Fruit fly (Drosophila melanogaster) Kc167 (cell line): ENCODE data around the gene CG16772.

ENCODE experiments used
- Myc ChIP-seq: fragments of >200 bp; optimal IDR thresholded peaks from 2 replicates; lab custom pipeline; 2017; ENCODE audit warnings: missing external identifiers
- Sin3A ChIP-seq: fragments of >200 bp; optimal IDR thresholded peaks from 2 replicates; lab custom pipeline; 2018; ENCODE audit warnings: missing external identifiers
- h ChIP-seq: fragments of >200 bp; optimal IDR thresholded peaks from 3 replicates; lab custom pipeline; 2018; ENCODE audit warnings: missing external identifiers
- insv ChIP-seq: fragments of >200 bp; optimal IDR thresholded peaks from 3 replicates; lab custom pipeline; 2018; ENCODE audit warnings: missing external identifiers
- psq ChIP-seq: fragments of >200 bp; optimal IDR thresholded peaks from 2 replicates; lab custom pipeline; 2017; ENCODE audit warnings: missing external identifiers
- ttk ChIP-seq: sonication (Bioruptor generic); optimal IDR thresholded peaks from 2 replicates; lab custom pipeline; 2017; ENCODE audit warnings: missing external identifiers

The CG16772 gene

dm6 chr2L:19961585-19961984 lies 894 bp upstream of the CG16772 start, which contains the start of gene CG42866:
TSS of gene CG42866 (minus strand) at chr2L:19961685.
- TF ChIP-seq ttk (lab: Kevin White, UChicago) (no peak), h (lab: Kevin White, UChicago) (no peak), psq (lab: Kevin White, UChicago) (no peak), Sin3A (lab: Kevin White, UChicago) (no peak), Myc (lab: Kevin White, UChicago) (no peak), insv (lab: Kevin White, UChicago) (no peak)

dm6 chr2L:19963836-19964235 lies 1.4 kb downstream of the CG16772 start, which contains the start of gene CG10680:
TSS of gene CG10680 (plus strand) at chr2L:19964136.
- TF ChIP-seq Myc (lab: Kevin White, UChicago): no peak
- no peak for TF ChIP-seq insv (lab: Kevin White, UChicago)
- no peak for TF ChIP-seq Sin3A (lab: Kevin White, UChicago)
- no peak for TF ChIP-seq h (lab: Kevin White, UChicago)
- TF ChIP-seq ttk (lab: Kevin White, UChicago): no peak
- no peak for TF ChIP-seq psq (lab: Kevin White, UChicago)

- TF ChIP-seq psq (lab: Kevin White, UChicago) (no peak), Myc (lab: Kevin White, UChicago) (no peak), h (lab: Kevin White, UChicago) (no peak), Sin3A (lab: Kevin White, UChicago) (no peak), insv (lab: Kevin White, UChicago) (no peak), ttk (lab: Kevin White, UChicago) (no peak)
These were observed 3.9 kb downstream of the CG16772 start, which contains the start of gene OS9 for dm6 chr2L:19966410-19966809. TSS of gene OS9 (minus strand) at chr2L:19966510.

- no peak for TF ChIP-seq Myc (lab: Kevin White, UChicago)
- no peak for TF ChIP-seq psq (lab: Kevin White, UChicago)
- no peak for TF ChIP-seq insv (lab: Kevin White, UChicago)
- TF ChIP-seq ttk (lab: Kevin White, UChicago): no peak
- no peak for TF ChIP-seq Sin3A (lab: Kevin White, UChicago)
- TF ChIP-seq h (lab: Kevin White, UChicago): no peak
These were observed 4.9 kb downstream of the CG16772 start, which contains the start of gene Hf for dm6 chr2L:19967390-19967789. TSS of gene Hf (minus strand) at chr2L:19967685.

DNA sequence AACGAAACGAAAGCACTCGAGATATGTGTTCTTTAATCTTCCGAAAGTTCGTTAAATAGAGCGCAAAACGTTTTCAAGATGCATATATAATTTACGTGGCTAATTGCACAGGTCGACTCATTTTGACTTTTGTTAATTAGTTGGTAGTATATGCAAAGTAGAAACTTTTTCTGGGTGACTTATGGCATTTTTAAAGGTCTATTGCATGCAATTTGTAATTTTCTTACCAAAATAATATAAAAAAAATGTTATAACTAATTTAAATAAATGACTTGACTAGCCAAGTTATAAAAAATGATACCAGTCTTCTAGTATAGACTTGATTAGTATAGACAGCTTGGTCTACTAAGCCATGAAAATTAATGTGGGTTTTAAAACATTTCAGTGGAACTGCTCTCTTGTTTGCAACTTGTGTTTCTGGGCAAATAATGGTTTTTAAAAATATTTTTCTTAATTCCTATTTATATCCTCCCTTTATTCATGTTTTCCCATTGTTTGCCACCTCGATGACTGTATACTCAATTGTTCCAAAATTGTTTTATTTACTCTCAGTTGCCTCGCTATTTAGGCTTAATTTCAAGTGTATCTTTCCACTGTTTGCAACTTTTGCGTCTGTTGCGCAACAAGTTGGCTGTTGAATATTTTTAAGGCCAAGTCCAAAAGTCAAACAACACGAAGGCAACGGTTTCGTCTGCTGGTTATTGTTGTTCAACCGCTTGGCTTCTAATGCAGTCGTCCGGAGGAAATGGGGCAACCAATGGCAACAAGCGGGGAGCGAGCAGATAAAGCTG lies 25.6 kb downstream of the CG16772 start:
- TF ChIP-seq Myc (lab: Kevin White, UChicago) (no peak), h (lab: Kevin White, UChicago) (no peak), ttk (lab: Kevin White, UChicago) (no peak), Sin3A (lab: Kevin White, UChicago) (no peak), insv (lab: Kevin White, UChicago) (no peak), psq (lab: Kevin White, UChicago) (no peak)

dm6 chr2L:19989658-19990362 lies 27.3 kb downstream of the CG16772 start:
- TF ChIP-seq Myc (lab: Kevin White, UChicago) (no peak), h (lab: Kevin White, UChicago) (no peak), ttk (lab: Kevin White, UChicago) (no peak), insv (lab: Kevin White, UChicago) (no peak), Sin3A (lab: Kevin White, UChicago) (no peak), psq (lab: Kevin White, UChicago) (no peak)

DNA sequence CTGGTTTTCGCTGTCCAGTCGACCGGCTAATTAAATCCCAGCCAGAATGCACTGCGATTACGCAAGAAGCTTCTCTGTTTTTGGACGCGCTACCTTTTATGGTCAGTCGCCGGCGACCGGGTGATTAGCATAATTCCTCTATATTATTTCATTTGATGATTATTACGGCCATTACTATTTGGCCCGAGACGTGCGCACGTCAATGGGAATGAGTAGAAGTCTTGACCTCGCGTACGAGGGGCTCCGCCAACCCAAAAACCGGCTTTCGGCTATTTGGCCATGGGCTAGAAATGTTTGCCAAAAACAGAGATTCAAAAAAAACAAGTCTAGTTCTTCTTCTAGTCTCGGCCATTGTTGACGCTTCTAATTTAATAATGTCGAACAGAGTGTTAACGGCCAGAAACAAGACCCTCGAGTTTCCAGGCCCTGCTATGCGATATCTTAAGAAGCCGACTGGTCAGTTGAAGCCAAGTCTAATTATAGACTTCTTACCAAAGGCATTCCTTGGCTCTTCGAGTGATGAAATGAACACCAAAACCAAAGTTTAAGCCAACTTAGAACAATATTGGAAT lies 30.0 kb downstream of the CG16772 start:
- TF ChIP-seq insv (lab: Kevin White, UChicago): no peak
- TF ChIP-seq h (lab: Kevin White, UChicago): no peak
- TF ChIP-seq psq (lab: Kevin White, UChicago): no peak
- TF ChIP-seq Sin3A (lab: Kevin White, UChicago): no peak
- no peak for TF ChIP-seq ttk (lab: Kevin White, UChicago)
- no peak for TF ChIP-seq Myc (lab: Kevin White, UChicago)

- TF ChIP-seq psq (lab: Kevin White, UChicago): no peak
- TF ChIP-seq Sin3A (lab: Kevin White, UChicago): no peak
- no peak for TF ChIP-seq h (lab: Kevin White, UChicago)
- no peak for TF ChIP-seq ttk (lab: Kevin White, UChicago)
- no peak for TF ChIP-seq Myc (lab: Kevin White, UChicago)
- no peak for TF ChIP-seq insv (lab: Kevin White, UChicago)
These were observed 35.7 kb downstream of the CG16772 start for dm6 chr2L:19998139-19998538.

DNA sequence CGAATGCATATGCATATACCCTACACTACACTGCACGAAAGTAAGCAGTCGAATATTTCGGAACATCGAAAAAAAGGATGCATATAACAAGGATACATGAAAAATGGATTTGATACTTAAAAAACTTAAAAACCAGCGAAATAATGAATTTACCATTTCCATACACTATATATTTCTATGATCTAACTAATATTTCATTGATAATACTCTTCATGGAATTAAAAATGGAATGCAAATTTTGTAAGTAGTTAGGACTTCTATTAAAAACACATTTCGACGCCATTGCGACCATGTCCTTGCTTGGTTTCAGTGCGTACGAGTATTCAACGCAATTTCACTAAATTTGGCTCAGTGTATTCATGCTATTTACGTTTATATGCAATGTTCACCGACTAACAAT lies 39.6 kb downstream of the CG16772 start:
- TF ChIP-seq ttk (lab: Kevin White, UChicago): no peak

- no peak for TF ChIP-seq Myc (lab: Kevin White, UChicago)
- TF ChIP-seq ttk (lab: Kevin White, UChicago): no peak
- TF ChIP-seq insv (lab: Kevin White, UChicago): no peak
- TF ChIP-seq psq (lab: Kevin White, UChicago): no peak
- no peak for TF ChIP-seq h (lab: Kevin White, UChicago)
- no peak for TF ChIP-seq Sin3A (lab: Kevin White, UChicago)
These were observed 41.9 kb downstream of the CG16772 start for dm6 chr2L:20004341-20004740.

- no peak for TF ChIP-seq insv (lab: Kevin White, UChicago)
These were observed 42.6 kb downstream of the CG16772 start for dm6 chr2L:20005064-20005463.
